Fruit fly (Drosophila melanogaster) whole organism, prepupa: ENCODE measurements around the gene strat.

Source experiments
- CG10669 ChIP-seq: fragments of 200-800 bp; sonication (Bioruptor generic); optimal IDR thresholded peaks from 3 replicates; lab custom pipeline; 2018; ENCODE audit warnings: missing biosample characterization, mild to moderate bottlenecking, missing genetic modification characterization, moderate library complexity
- CG11762 ChIP-seq: fragments of 200-800 bp; sonication (Bioruptor generic); optimal IDR thresholded peaks from 3 replicates; lab custom pipeline; 2016; ENCODE audit warnings: missing biosample characterization, missing genetic modification characterization; ENCODE audit not compliant: insufficient read depth
- CG11902 ChIP-seq: fragments of 200-800 bp; sonication (Bioruptor generic); optimal IDR thresholded peaks from 3 replicates; lab custom pipeline; 2016; ENCODE audit warnings: missing biosample characterization, missing genetic modification characterization
- CG15336 ChIP-seq: fragments of 200-800 bp; sonication (Bioruptor generic); IDR thresholded peaks from 2 replicates; pipeline ENCODE4 v1.3.6; 2022; ENCODE audit warnings: missing biosample characterization, missing genetic modification characterization
- CG1621 ChIP-seq: fragments of 200-800 bp; sonication (Bioruptor generic); optimal IDR thresholded peaks from 3 replicates; lab custom pipeline; 2018; ENCODE audit warnings: missing biosample characterization, mild to moderate bottlenecking, missing genetic modification characterization
- CG3032 ChIP-seq: fragments of 200-800 bp; optimal IDR thresholded peaks from 2 replicates; lab custom pipeline; 2019; ENCODE audit warnings: missing biosample characterization, mild to moderate bottlenecking, missing genetic modification characterization, moderate library complexity
- CG34406 ChIP-seq: fragments of 200-800 bp; sonication (Bioruptor generic); optimal IDR thresholded peaks from 3 replicates; lab custom pipeline; 2016; ENCODE audit warnings: missing biosample characterization, missing genetic modification characterization
- CG3919 ChIP-seq: fragments of 200-800 bp; sonication (Bioruptor generic); optimal IDR thresholded peaks from 3 replicates; lab custom pipeline; 2016; ENCODE audit warnings: missing biosample characterization, missing genetic modification characterization
- CG4318 ChIP-seq: fragments of 200-800 bp; sonication (Bioruptor generic); optimal IDR thresholded peaks from 3 replicates; lab custom pipeline; 2017; ENCODE audit warnings: missing biosample characterization, mild to moderate bottlenecking, missing genetic modification characterization
- CG6163 ChIP-seq: fragments of 200-800 bp; sonication (Bioruptor generic); IDR thresholded peaks from 3 replicates; pipeline ENCODE4 v1.3.6; 2022; ENCODE audit warnings: missing biosample characterization, missing genetic modification characterization
- CG6808 ChIP-seq: fragments of 200-800 bp; sonication (Bioruptor generic); optimal IDR thresholded peaks from 3 replicates; lab custom pipeline; 2017; ENCODE audit warnings: missing biosample characterization, missing genetic modification characterization, mild to moderate bottlenecking, moderate library complexity, missing genetic modification reagents
- CG6854 ChIP-seq: fragments of 200-800 bp; sonication (Bioruptor generic); optimal IDR thresholded peaks from 2 replicates; lab custom pipeline; 2017; ENCODE audit warnings: missing biosample characterization, mild to moderate bottlenecking, missing genetic modification characterization
- CG7368 ChIP-seq: fragments of 200-800 bp; sonication (Bioruptor generic); optimal IDR thresholded peaks from 3 replicates; lab custom pipeline; 2016; ENCODE audit warnings: missing biosample characterization, missing genetic modification characterization
- CG8319 ChIP-seq: fragments of 200-800 bp; sonication (Bioruptor generic); optimal IDR thresholded peaks from 3 replicates; lab custom pipeline; 2016; ENCODE audit warnings: missing biosample characterization, missing genetic modification characterization
- CG9139 ChIP-seq: fragments of 200-800 bp; sonication (Bioruptor generic); optimal IDR thresholded peaks from 3 replicates; lab custom pipeline; 2017; ENCODE audit warnings: missing biosample characterization, mild to moderate bottlenecking, missing genetic modification characterization
- Eip78C ChIP-seq: fragments of 200-800 bp; sonication (Bioruptor generic); peaks from one replicate; lab custom pipeline; 2016; ENCODE audit warnings: missing biosample characterization, missing genetic modification characterization
- Eip93F ChIP-seq: fragments of 200-800 bp; sonication (Bioruptor generic); optimal IDR thresholded peaks from 2 replicates; lab custom pipeline; 2016; ENCODE audit warnings: missing biosample characterization, mild to moderate bottlenecking, missing genetic modification characterization
- Ets21C ChIP-seq: fragments of 200-800 bp; sonication (Bioruptor generic); optimal IDR thresholded peaks from 3 replicates; lab custom pipeline; 2016; ENCODE audit warnings: missing biosample characterization, missing genetic modification characterization
- Gug ChIP-seq: fragments of 200-800 bp; sonication (Bioruptor generic); IDR thresholded peaks from 2 replicates; pipeline ENCODE4 v1.3.6; 2022; ENCODE audit warnings: missing biosample characterization, missing genetic modification characterization
- Hr38 ChIP-seq: sonication (Bioruptor generic); optimal IDR thresholded peaks from 2 replicates; lab custom pipeline; 2016; ENCODE audit warnings: missing biosample characterization, missing genetic modification characterization
- Lpt ChIP-seq: fragments of 200-800 bp; sonication (Bioruptor generic); optimal IDR thresholded peaks from 3 replicates; lab custom pipeline; 2016; ENCODE audit warnings: missing biosample characterization, missing genetic modification characterization
- OdsH ChIP-seq: fragments of 200-800 bp; sonication (Bioruptor generic); optimal IDR thresholded peaks from 3 replicates; lab custom pipeline; 2016; ENCODE audit warnings: missing biosample characterization, missing genetic modification characterization
- Smox ChIP-seq: fragments of 200-800 bp; sonication (Bioruptor generic); optimal IDR thresholded peaks from 3 replicates; lab custom pipeline; 2016; ENCODE audit warnings: missing biosample characterization, missing genetic modification characterization
- Sox14 ChIP-seq: fragments of 200-800 bp; sonication (Bioruptor generic); optimal IDR thresholded peaks from 3 replicates; lab custom pipeline; 2016; ENCODE audit warnings: missing biosample characterization, missing genetic modification characterization
- Sox15 ChIP-seq: fragments of 200-800 bp; sonication (Bioruptor generic); optimal IDR thresholded peaks from 3 replicates; lab custom pipeline; 2016; ENCODE audit warnings: missing biosample characterization, missing genetic modification characterization
- achi ChIP-seq: fragments of 200-800 bp; sonication (Bioruptor generic); optimal IDR thresholded peaks from 3 replicates; lab custom pipeline; 2016; ENCODE audit warnings: missing biosample characterization, missing genetic modification characterization
- cyc ChIP-seq: fragments of 200-800 bp; sonication (Bioruptor generic); optimal IDR thresholded peaks from 3 replicates; lab custom pipeline; 2016; ENCODE audit warnings: missing biosample characterization, missing genetic modification characterization
- dac ChIP-seq: fragments of 200-800 bp; sonication (Bioruptor generic); optimal IDR thresholded peaks from 2 replicates; lab custom pipeline; 2017; ENCODE audit warnings: missing biosample characterization, mild to moderate bottlenecking, missing genetic modification characterization
- eg ChIP-seq: fragments of 200-800 bp; sonication (Bioruptor generic); IDR thresholded peaks from 3 replicates; pipeline ENCODE4 v1.3.6; 2022; ENCODE audit warnings: missing biosample characterization, missing genetic modification characterization
- fkh ChIP-seq: fragments of 200-800 bp; sonication (Bioruptor generic); optimal IDR thresholded peaks from 3 replicates; lab custom pipeline; 2017; ENCODE audit warnings: missing biosample characterization, mild to moderate bottlenecking, missing genetic modification characterization, moderate library complexity
- net ChIP-seq: fragments of 200-800 bp; sonication (Bioruptor generic); optimal IDR thresholded peaks from 3 replicates; lab custom pipeline; 2016; ENCODE audit warnings: missing biosample characterization, missing genetic modification characterization
- pdm3 ChIP-seq: fragments of 200-800 bp; sonication (Bioruptor generic); optimal IDR thresholded peaks from 3 replicates; lab custom pipeline; 2016; ENCODE audit warnings: missing biosample characterization, missing genetic modification characterization
- salr ChIP-seq, 2 experiments: fragments of 200-800 bp; sonication (Bioruptor generic); optimal IDR thresholded peaks; 3 replicates each; lab custom pipeline; 2016 to 2018; ENCODE audit warnings: missing biosample characterization in 2 of 2, missing genetic modification characterization in 2 of 2, mild to moderate bottlenecking in 1 of 2
- spab ChIP-seq: fragments of 200-800 bp; sonication (Bioruptor generic); optimal IDR thresholded peaks from 2 replicates; lab custom pipeline; 2017; ENCODE audit warnings: missing biosample characterization, mild to moderate bottlenecking, missing genetic modification characterization, missing genetic modification reagents
- ss ChIP-seq, 2 experiments: fragments of 200-800 bp; sonication (Bioruptor generic); optimal IDR thresholded peaks; 2 replicates in 1 of 2; 3 replicates in 1 of 2; lab custom pipeline; 2017 to 2018; ENCODE audit warnings: mild to moderate bottlenecking in 2 of 2, missing biosample characterization in 2 of 2, missing genetic modification characterization in 2 of 2, moderate library complexity in 1 of 2
- svp ChIP-seq: fragments of 200-800 bp; sonication (Bioruptor generic); peaks from one replicate; lab custom pipeline; 2016; ENCODE audit warnings: missing biosample characterization, missing genetic modification characterization
- topi ChIP-seq: fragments of 200-800 bp; sonication (Bioruptor generic); optimal IDR thresholded peaks from 3 replicates; lab custom pipeline; 2016; ENCODE audit warnings: missing biosample characterization, missing genetic modification characterization
- vri ChIP-seq: fragments of 200-800 bp; sonication (Bioruptor generic); optimal IDR thresholded peaks from 3 replicates; lab custom pipeline; 2016; ENCODE audit warnings: missing biosample characterization, mild to moderate bottlenecking, missing genetic modification characterization

strat gene

DNA sequence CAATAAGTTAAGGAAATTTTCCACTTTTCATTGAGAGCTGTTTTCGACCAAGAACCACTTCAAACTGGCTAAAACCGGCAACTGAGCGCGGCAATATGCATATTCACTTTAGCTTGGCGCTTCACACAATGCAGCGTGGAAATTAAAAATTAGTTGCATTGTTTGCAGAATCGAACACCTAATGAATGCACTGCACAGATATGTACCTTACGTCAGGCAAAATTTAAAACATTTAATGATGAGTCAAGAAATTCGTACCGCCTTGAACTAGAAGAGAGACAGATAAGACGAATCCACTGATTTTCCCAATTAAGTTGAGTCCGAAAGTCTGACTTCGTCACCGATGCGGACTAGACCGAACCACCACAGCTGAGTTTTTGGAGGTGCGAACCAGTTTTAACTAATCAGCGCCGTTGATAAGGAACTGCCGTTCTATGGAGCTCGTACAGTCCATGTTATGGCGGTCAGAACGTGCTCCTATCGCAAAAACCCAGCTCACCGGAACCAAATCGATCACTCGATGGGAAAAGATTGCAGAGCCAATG lies 7.7 kb downstream of the strat start:
- TF ChIP-seq svp (GFP tag; lab: Kevin White, UChicago), result peak; percentile 3
- TF ChIP-seq Smox (GFP tag; lab: Kevin White, UChicago), result no peak
- TF ChIP-seq salr (GFP tag; optimal IDR thresholded peaks at IDR 0.05; lab: Kevin White, UChicago), result no peak
- no peak for TF ChIP-seq fkh (GFP tag; lab: Kevin White, UChicago)

DNA sequence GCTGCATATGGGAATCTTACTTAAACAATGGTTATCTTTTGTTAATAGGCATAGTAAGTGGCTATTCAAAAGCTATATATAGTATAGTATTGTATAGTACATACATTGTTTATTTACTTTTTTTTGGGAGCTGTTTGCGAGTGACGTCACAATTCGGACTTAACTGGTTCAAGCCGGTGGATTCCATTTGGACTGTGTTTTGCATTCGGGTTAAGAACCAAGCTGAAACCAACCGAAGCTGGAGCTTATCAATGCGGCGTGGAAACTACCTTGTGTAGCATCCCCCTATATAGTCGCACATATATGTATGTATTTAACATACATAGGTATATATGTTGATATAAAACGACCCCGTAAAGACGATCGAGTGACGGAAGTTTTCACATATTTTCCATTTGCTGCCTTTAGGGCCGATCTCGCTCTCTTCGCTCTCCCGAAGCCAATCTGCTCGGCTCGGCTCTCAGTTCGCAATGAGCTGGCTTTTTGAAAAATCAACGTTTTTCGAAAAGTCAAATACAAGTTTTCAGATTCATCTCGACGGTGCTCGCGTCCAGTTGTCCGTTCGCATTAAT lies 8.5 kb downstream of the strat start:
- TF ChIP-seq Gug (no peak), svp (GFP tag; lab: Kevin White, UChicago) (peak; percentile 2), pdm3 (GFP tag; lab: Kevin White, UChicago) (no peak), CG6808 (no peak), Hr38 (no peak), Lpt (GFP tag; lab: Kevin White, UChicago) (no peak), Eip78C (GFP tag; lab: Kevin White, UChicago) (peak; percentile 33)

DNA sequence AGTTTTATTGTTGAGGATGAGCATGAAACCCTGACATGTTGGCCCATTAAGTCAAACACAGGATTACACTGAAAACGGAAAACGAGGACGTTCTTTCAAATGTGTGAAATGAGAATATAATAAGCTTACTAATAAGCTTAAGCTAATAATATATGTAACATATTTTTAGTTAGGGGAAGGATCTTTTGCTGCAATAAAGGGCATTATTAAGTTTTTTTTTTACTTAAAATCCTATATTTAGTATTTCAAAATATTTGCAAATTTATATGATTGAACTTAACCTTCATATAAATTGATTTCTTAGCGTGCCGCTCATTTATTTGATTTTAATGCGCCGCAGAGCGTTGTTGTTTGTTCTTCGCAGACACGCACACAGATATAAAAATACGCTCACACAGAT lies 13.1 kb downstream of the strat start:
- TF ChIP-seq dac, result no peak
- TF ChIP-seq CG10669 (GFP tag; lab: Kevin White, UChicago), result no peak
- no peak for TF ChIP-seq CG3919 (GFP tag; lab: Kevin White, UChicago)
- no peak for TF ChIP-seq achi (GFP tag; lab: Kevin White, UChicago)
- no peak for TF ChIP-seq eg
- no peak for TF ChIP-seq cyc
- no peak for TF ChIP-seq Eip93F (GFP tag; lab: Kevin White, UChicago)
- TF ChIP-seq CG11902, result no peak
- no peak for TF ChIP-seq OdsH (GFP tag; lab: Kevin White, UChicago)
- no peak for TF ChIP-seq CG7368 (GFP tag; lab: Kevin White, UChicago)
- no peak for TF ChIP-seq Hr38
- TF ChIP-seq CG34406, result no peak

DNA sequence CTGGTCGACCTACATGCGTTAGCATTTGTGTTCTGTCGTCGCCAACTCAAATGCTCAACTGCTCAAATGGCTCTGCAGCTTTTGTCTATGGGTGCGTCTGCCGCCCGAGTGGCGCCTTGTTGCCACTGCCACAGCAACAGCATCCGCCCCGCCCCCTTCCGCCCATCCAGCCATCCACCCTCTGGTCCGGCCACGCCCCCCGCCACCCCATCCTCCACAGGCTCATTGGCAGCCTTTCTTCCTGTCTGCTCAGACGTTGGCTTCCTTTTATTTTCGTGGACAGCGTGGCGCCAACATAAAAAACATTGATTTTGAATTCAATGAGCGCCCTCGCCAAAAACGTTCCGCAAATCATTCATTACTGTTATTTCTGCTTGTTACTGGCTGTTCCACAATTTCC lies 13.5 kb downstream of the strat start:
- TF ChIP-seq topi (GFP tag; lab: Kevin White, UChicago) (no peak), Sox14 (GFP tag; lab: Kevin White, UChicago) (no peak), CG6808 (no peak), Eip93F (GFP tag; lab: Kevin White, UChicago) (no peak), Hr38 (no peak), net (GFP tag; lab: Kevin White, UChicago) (no peak), ss (GFP tag; optimal IDR thresholded peaks at IDR 0.05; lab: Kevin White, UChicago) (no peak)

DNA sequence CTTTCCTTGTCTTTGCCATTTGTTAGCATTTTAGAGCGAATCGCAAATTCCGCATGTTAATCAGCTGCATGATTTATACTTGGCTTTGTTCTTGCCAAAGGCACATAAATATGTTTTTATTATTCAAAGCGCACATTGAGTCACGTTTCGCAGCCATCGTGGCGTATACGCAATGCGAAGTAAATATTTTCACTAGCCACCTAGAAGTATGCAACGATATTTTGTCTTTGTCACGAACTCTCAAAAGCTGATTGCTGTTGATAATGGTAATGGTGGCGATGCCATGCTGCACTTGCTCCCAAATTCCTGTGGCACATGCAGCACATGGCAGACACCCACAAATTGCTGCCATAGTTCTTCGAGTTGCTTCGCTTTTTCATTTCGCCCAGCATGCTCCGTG lies 14.6 kb downstream of the strat start:
- TF ChIP-seq OdsH (GFP tag; lab: Kevin White, UChicago) (peak; percentile 15), Eip78C (GFP tag; lab: Kevin White, UChicago) (peak; percentile 73), CG6163 (GFP tag; lab: Robert Waterston, UW) (0 out of 3 replicates have a peak, but pooled peaks have one; percentile 23), CG3919 (GFP tag; lab: Kevin White, UChicago) (peak; percentile 6), CG6854 (GFP tag; lab: Kevin White, UChicago) (no peak), achi (GFP tag; lab: Kevin White, UChicago) (peak; percentile 7)

DNA sequence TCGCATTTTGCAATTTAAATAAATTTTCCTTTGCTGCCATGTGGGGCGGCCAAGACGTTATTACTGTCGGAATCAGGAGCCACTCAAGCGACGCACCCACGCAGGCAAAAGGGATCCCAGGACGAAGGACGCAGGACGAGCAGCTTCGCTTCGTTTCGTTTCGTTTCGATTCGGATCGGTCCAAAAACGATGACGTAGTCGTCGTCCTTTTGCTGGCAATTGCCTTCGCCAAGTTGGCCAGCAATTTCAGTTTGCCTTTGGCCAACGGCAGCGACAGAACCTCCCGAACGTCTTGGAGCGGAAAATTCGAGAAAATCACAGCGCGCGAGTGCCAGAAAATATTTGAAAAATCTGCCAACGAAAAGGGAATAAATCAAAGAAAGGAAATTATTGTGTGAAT lies 17.9 kb downstream of the strat start, which contains the start of gene witty:
witty (plus strand) TSS at position 249 of the 400 bp plus-strand sequence.
- TF ChIP-seq vri (GFP tag; lab: Kevin White, UChicago) (no peak), CG6808 (no peak), Ets21C (GFP tag; lab: Kevin White, UChicago) (no peak), CG11762 (GFP tag; lab: Kevin White, UChicago) (no peak), CG9139 (no peak), CG1621 (no peak), Sox15 (GFP tag; lab: Kevin White, UChicago) (no peak), ss (GFP tag; optimal IDR thresholded peaks at IDR 0.05; lab: Kevin White, UChicago) (no peak), CG15336 (GFP tag; lab: Robert Waterston, UW) (no peak), Eip93F (GFP tag; lab: Kevin White, UChicago) (no peak), Hr38 (no peak), CG8319 (no peak), CG4318 (GFP tag; lab: Kevin White, UChicago) (no peak), Lpt (GFP tag; lab: Kevin White, UChicago) (no peak), spab (GFP tag; lab: Kevin White, UChicago) (no peak), topi (GFP tag; lab: Kevin White, UChicago) (no peak), Sox14 (GFP tag; lab: Kevin White, UChicago) (no peak), CG3032 (no peak), salr (GFP tag; optimal IDR thresholded peaks at IDR 0.05; lab: Kevin White, UChicago) (no peak)
